Fruit fly (Drosophila melanogaster) whole organism, adult: Measurements from ENCODE around the gene CG15577.
A peak's percentile ranks its signal among the peaks of the same experiment; 100 is the strongest.

Source experiments
- CG11617 ChIP-seq: fragments of 200-800 bp; sonication (Bioruptor generic); optimal IDR thresholded peaks from 2 replicates; lab custom pipeline; 2017; ENCODE audit warnings: mild to moderate bottlenecking, missing biosample characterization, missing genetic modification reagents, missing genetic modification characterization
- CG12768 ChIP-seq: fragments of 200-800 bp; sonication (Bioruptor generic); optimal IDR thresholded peaks from 2 replicates; lab custom pipeline; 2017; ENCODE audit warnings: missing biosample characterization, missing genetic modification characterization, mild to moderate bottlenecking, moderate library complexity, missing genetic modification reagents
- CG14711 ChIP-seq: fragments of 200-800 bp; sonication (Bioruptor generic); optimal IDR thresholded peaks from 2 replicates; lab custom pipeline; 2018; ENCODE audit warnings: missing biosample characterization, mild to moderate bottlenecking, missing genetic modification characterization, moderate library complexity
- CG1620 ChIP-seq: fragments of 200-800 bp; sonication (Bioruptor generic); optimal IDR thresholded peaks from 2 replicates; lab custom pipeline; 2016; ENCODE audit warnings: missing biosample characterization, missing genetic modification characterization
- CG33017 ChIP-seq: fragments of 200-800 bp; sonication (Bioruptor generic); optimal IDR thresholded peaks from 2 replicates; lab custom pipeline; 2018; ENCODE audit warnings: missing biosample characterization, mild to moderate bottlenecking, missing genetic modification characterization, moderate library complexity
- CG5204 ChIP-seq: fragments of 200-800 bp; sonication (Bioruptor generic); optimal IDR thresholded peaks from 2 replicates; lab custom pipeline; 2016; ENCODE audit warnings: missing biosample characterization, missing genetic modification characterization
- CG7045 ChIP-seq: fragments of 200-800 bp; sonication (Bioruptor generic); optimal IDR thresholded peaks from 2 replicates; lab custom pipeline; 2017; ENCODE audit warnings: missing biosample characterization, mild to moderate bottlenecking, missing genetic modification characterization
- CG7101 ChIP-seq: fragments of 200-800 bp; sonication (Bioruptor generic); optimal IDR thresholded peaks from 2 replicates; lab custom pipeline; 2018; ENCODE audit warnings: missing biosample characterization, mild to moderate bottlenecking, missing genetic modification characterization, moderate library complexity
- Clk ChIP-seq: fragments of 200-800 bp; sonication (Bioruptor generic); optimal IDR thresholded peaks from 2 replicates; lab custom pipeline; 2017; ENCODE audit warnings: missing biosample characterization, missing genetic modification characterization
- Crg-1 ChIP-seq: fragments of 200-800 bp; sonication (Bioruptor generic); optimal IDR thresholded peaks from 2 replicates; lab custom pipeline; 2016; ENCODE audit warnings: missing biosample characterization, missing genetic modification characterization
- Hr96 ChIP-seq: fragments of 200-800 bp; sonication (Bioruptor generic); optimal IDR thresholded peaks from 2 replicates; lab custom pipeline; 2016; ENCODE audit warnings: missing biosample characterization, missing genetic modification characterization
- Mnt ChIP-seq: fragments of 200-800 bp; sonication (Bioruptor generic); optimal IDR thresholded peaks from 2 replicates; lab custom pipeline; 2016; ENCODE audit warnings: missing biosample characterization, mild to moderate bottlenecking, missing genetic modification characterization
- bab1 ChIP-seq: fragments of 200-800 bp; sonication (Bioruptor generic); optimal IDR thresholded peaks from 3 replicates; lab custom pipeline; 2019; ENCODE audit warnings: missing biosample characterization, mild to moderate bottlenecking, missing genetic modification characterization, moderate library complexity
- cic ChIP-seq: fragments of 200-800 bp; sonication (Bioruptor generic); optimal IDR thresholded peaks from 2 replicates; lab custom pipeline; 2017; ENCODE audit warnings: missing biosample characterization, mild to moderate bottlenecking, missing genetic modification characterization, moderate library complexity
- cnc ChIP-seq, 2 experiments: fragments of >200 bp; optimal IDR thresholded peaks; 2 replicates each; lab custom pipeline; 2017
- kay ChIP-seq: fragments of 200-800 bp; sonication (Bioruptor generic); peaks from one replicate; lab custom pipeline; 2016; ENCODE audit warnings: missing biosample characterization, missing genetic modification characterization, borderline replicate concordance
- ovo ChIP-seq: fragments of 200-800 bp; sonication (Bioruptor generic); optimal IDR thresholded peaks from 2 replicates; lab custom pipeline; 2016; ENCODE audit warnings: missing biosample characterization, missing genetic modification characterization
- pad ChIP-seq: fragments of 200-800 bp; sonication (Bioruptor generic); optimal IDR thresholded peaks from 3 replicates; lab custom pipeline; 2017; ENCODE audit warnings: missing biosample characterization, missing genetic modification characterization, mild to moderate bottlenecking, moderate library complexity, missing genetic modification reagents
- tj ChIP-seq: fragments of 200-800 bp; sonication (Bioruptor generic); optimal IDR thresholded peaks from 3 replicates; lab custom pipeline; 2017; ENCODE audit warnings: missing biosample characterization, mild to moderate bottlenecking, missing genetic modification characterization, moderate library complexity
- toe ChIP-seq: fragments of 200-800 bp; sonication (Bioruptor generic); optimal IDR thresholded peaks from 2 replicates; lab custom pipeline; 2016; ENCODE audit warnings: missing biosample characterization, missing genetic modification characterization

CG15577 gene

dm6 chrX:4276900-4277299 lies at the start of gene CG15577:
Gene CG15577 (minus strand): TSS chrX:4277000.
- TF ChIP-seq Crg-1 (GFP tag; lab: Kevin White, UChicago) (no peak), CG33017 (tag; lab: Kevin White, UChicago) (no peak), cnc (optimal IDR thresholded peaks at IDR 0.05; lab: Kevin White, UChicago) (no peak), CG11617 (GFP tag; lab: Kevin White, UChicago) (no peak), CG1620 (GFP tag; lab: Kevin White, UChicago) (no peak), CG7101 (tag; lab: Kevin White, UChicago) (no peak), CG5204 (GFP tag; lab: Kevin White, UChicago) (no peak), tj (GFP tag; lab: Kevin White, UChicago) (no peak), CG14711 (tag; lab: Kevin White, UChicago) (no peak), toe (GFP tag; lab: Kevin White, UChicago) (no peak), bab1 (GFP tag; lab: Kevin White, UChicago) (no peak), cic (GFP tag; lab: Kevin White, UChicago) (no peak), Hr96 (no peak), Clk (GFP tag; lab: Kevin White, UChicago) (no peak), CG7045 (GFP tag; lab: Kevin White, UChicago) (no peak), Mnt (GFP tag; lab: Kevin White, UChicago) (no peak), kay (GFP tag; lab: Kevin White, UChicago) (no peak), ovo (GFP tag; lab: Kevin White, UChicago) (no peak), CG12768 (GFP tag; lab: Kevin White, UChicago) (no peak)

- TF ChIP-seq CG1620 (GFP tag; lab: Kevin White, UChicago) (peak; percentile 19), toe (GFP tag; lab: Kevin White, UChicago) (peak; percentile 1), CG5204 (GFP tag; lab: Kevin White, UChicago) (peak; percentile 28), bab1 (GFP tag; lab: Kevin White, UChicago) (no peak), CG7101 (tag; lab: Kevin White, UChicago) (peak; percentile 51), CG12768 (GFP tag; lab: Kevin White, UChicago) (no peak)
Observed at dm6 chrX:4325346-4325745, 48.5 kb upstream of the CG15577 start.

dm6 chrX:4324781-4325180 lies 48.0 kb upstream of the CG15577 start:
- TF ChIP-seq CG12768 (GFP tag; lab: Kevin White, UChicago) (peak; percentile 99), pad (GFP tag; lab: Kevin White, UChicago) (peak; percentile 97), CG7101 (tag; lab: Kevin White, UChicago) (peak; percentile 100), toe (GFP tag; lab: Kevin White, UChicago) (peak; percentile 98), CG5204 (GFP tag; lab: Kevin White, UChicago) (peak; percentile 98), kay (GFP tag; lab: Kevin White, UChicago) (peak; percentile 96), Mnt (GFP tag; lab: Kevin White, UChicago) (peak; percentile 97), tj (GFP tag; lab: Kevin White, UChicago) (peak; percentile 96), bab1 (GFP tag; lab: Kevin White, UChicago) (peak; percentile 100), Crg-1 (GFP tag; lab: Kevin White, UChicago) (peak; percentile 99), CG1620 (GFP tag; lab: Kevin White, UChicago) (peak; percentile 100), cnc (optimal IDR thresholded peaks at IDR 0.05; lab: Kevin White, UChicago) (peak in 1 of 2 experiments; percentile 7), CG33017 (tag; lab: Kevin White, UChicago) (peak; percentile 98), CG11617 (GFP tag; lab: Kevin White, UChicago) (peak; percentile 99), ovo (GFP tag; lab: Kevin White, UChicago) (peak; percentile 98), Clk (GFP tag; lab: Kevin White, UChicago) (peak; percentile 98), Hr96 (peak; percentile 100), cic (GFP tag; lab: Kevin White, UChicago) (peak; percentile 92), CG7045 (GFP tag; lab: Kevin White, UChicago) (peak; percentile 98), CG14711 (tag; lab: Kevin White, UChicago) (peak; percentile 99)

- TF ChIP-seq bab1 (GFP tag; lab: Kevin White, UChicago) (peak; percentile 77), pad (GFP tag; lab: Kevin White, UChicago) (peak; percentile 8), cnc (optimal IDR thresholded peaks at IDR 0.05; lab: Kevin White, UChicago) (no peak), kay (GFP tag; lab: Kevin White, UChicago) (no peak), CG33017 (tag; lab: Kevin White, UChicago) (peak; percentile 35), Clk (GFP tag; lab: Kevin White, UChicago) (peak; percentile 9), CG5204 (GFP tag; lab: Kevin White, UChicago) (peak; percentile 68), CG1620 (GFP tag; lab: Kevin White, UChicago) (peak; percentile 19), CG12768 (GFP tag; lab: Kevin White, UChicago) (no peak), cic (GFP tag; lab: Kevin White, UChicago) (no peak), ovo (GFP tag; lab: Kevin White, UChicago) (no peak), Crg-1 (GFP tag; lab: Kevin White, UChicago) (no peak), tj (GFP tag; lab: Kevin White, UChicago) (peak; percentile 30), CG11617 (GFP tag; lab: Kevin White, UChicago) (peak; percentile 71), CG14711 (tag; lab: Kevin White, UChicago) (peak; percentile 74), Mnt (GFP tag; lab: Kevin White, UChicago) (no peak), toe (GFP tag; lab: Kevin White, UChicago) (peak; percentile 24), CG7045 (GFP tag; lab: Kevin White, UChicago) (peak; percentile 63), Hr96 (peak; percentile 36), CG7101 (tag; lab: Kevin White, UChicago) (peak; percentile 75)
Observed at dm6 chrX:4323911-4324368, 47.1 kb upstream of the CG15577 start.
